Worm (Caenorhabditis elegans) whole organism, young adult: ENCODE measurements around the gene Y41G9A.5.

ENCODE experiments used
- F10E7.11 ChIP-seq: sonication (generic microtip); optimal IDR thresholded peaks from 2 replicates; lab custom pipeline; 2017; ENCODE audit warnings: mild to moderate bottlenecking, missing genetic modification characterization, moderate library complexity, missing compliant biosample characterization
- madf-8 ChIP-seq: fragments of 200-800 bp; sonication (Bioruptor generic); conservative IDR thresholded peaks from 2 replicates; pipeline ENCODE4 v1.3.6; 2022; ENCODE audit warnings: missing genetic modification reagents, missing genetic modification characterization, missing compliant biosample characterization
- unc-62 ChIP-seq: fragments of 150-350 bp; optimal IDR thresholded peaks from 2 replicates; lab custom pipeline; 2014; ENCODE audit warnings: missing biosample characterization, missing genetic modification reagents, missing genetic modification characterization

DNA sequence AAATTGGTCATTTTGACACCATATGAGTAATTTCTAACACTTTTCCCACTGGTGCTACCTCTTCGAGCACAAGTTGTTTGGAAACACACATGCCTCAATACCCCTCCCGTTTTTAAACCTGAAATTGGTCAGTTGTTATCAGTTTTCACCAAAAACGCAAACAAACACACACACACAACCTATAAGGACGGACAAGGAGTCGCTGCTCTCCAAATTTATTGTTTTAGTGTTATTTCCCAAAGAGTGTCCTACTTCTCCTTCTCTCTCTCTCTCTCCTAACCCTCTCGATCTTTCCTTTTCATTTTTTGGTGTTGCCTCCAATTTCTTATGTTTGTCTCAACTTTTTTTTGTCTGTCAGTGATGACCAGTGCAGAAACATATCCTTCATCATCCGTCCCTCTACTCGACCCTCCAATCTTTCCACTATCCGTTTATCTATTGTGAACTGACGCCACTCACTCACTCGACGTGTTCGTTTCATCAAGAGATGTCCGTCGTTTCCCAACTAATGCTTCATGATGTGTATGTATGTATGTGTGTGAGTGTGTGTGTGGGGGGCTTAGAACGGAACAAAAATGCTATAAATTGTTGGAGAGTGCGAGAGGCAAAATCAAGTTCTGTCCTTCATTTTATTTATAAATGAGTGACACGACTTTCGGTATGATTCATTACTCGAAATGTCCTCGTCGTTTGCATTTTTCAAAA, 42.6 kb upstream of the Y41G9A.5 start:
- TF ChIP-seq unc-62 (GFP tag; lab: Kevin White, UChicago) (no peak), F10E7.11 (tag; lab: Kevin White, UChicago) (no peak), madf-8 (no peak)
